Worm (Caenorhabditis elegans): ENCODE results near the gene pmk-3.

Gene pmk-3

DNA sequence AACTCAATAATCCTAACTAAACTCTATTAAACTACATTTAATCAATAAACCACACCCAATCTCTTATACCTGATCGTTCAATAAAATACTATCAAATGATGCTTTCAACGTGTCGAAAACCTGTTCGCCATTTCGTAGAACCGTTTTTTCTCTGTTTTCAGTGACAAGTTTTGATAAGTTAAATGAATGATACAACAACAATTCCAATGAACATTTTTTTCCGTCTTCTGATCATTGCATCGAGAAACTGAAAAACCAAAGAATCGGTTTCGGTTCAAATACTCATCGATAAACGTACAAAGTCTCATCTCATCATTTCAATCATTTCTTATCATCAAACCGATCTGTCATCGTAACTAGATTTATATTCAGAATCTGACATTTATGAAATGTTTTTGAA is 35.8 kb upstream of the pmk-3 start:
- TF ChIP-seq zag-1 (tag; optimal IDR thresholded peaks at IDR 0.05), result no peak
- no peak for TF ChIP-seq ceh-8 (GFP tag; optimal IDR thresholded peaks at IDR 0.05)
- TF ChIP-seq blmp-1 (tag; optimal IDR thresholded peaks at IDR 0.05), result peak; percentile 34
- no peak for TF ChIP-seq jun-1 (tag; optimal IDR thresholded peaks at IDR 0.05)
- TF ChIP-seq pag-3 (tag; optimal IDR thresholded peaks at IDR 0.05; ENCODE audit: borderline replicate concordance, insufficient read depth), result no peak
- TF ChIP-seq nhr-76 (tag; optimal IDR thresholded peaks at IDR 0.05), result no peak
- TF ChIP-seq pax-3 (tag; optimal IDR thresholded peaks at IDR 0.05), result no peak
- TF ChIP-seq nhr-28 (tag; optimal IDR thresholded peaks at IDR 0.05), result no peak
- TF ChIP-seq elt-3 (tag; optimal IDR thresholded peaks at IDR 0.05), result peak in 5 of 6 experiments; percentile 16 to 83 (median 64)
- peak; percentile 32 for TF ChIP-seq tbx-2 (tag; optimal IDR thresholded peaks at IDR 0.05)
- no peak for TF ChIP-seq lir-3 (tag; optimal IDR thresholded peaks at IDR 0.05; ENCODE audit: poor library complexity)
- TF ChIP-seq F16B12.6 (tag; optimal IDR thresholded peaks at IDR 0.05), result no peak
- TF ChIP-seq unc-130 (tag; optimal IDR thresholded peaks at IDR 0.05), result no peak
- TF ChIP-seq mdl-1 (tag; optimal IDR thresholded peaks at IDR 0.05), result no peak
- no peak for TF ChIP-seq tlp-1 (tag; optimal IDR thresholded peaks at IDR 0.05)
- TF ChIP-seq ceh-63 (GFP tag; optimal IDR thresholded peaks at IDR 0.05), result no peak
- TF ChIP-seq sptf-1 (tag; optimal IDR thresholded peaks at IDR 0.05), result no peak
- no peak for TF ChIP-seq elt-2 (tag; optimal IDR thresholded peaks at IDR 0.05)
- no peak for TF ChIP-seq unc-30 (tag; optimal IDR thresholded peaks at IDR 0.05)
- no peak for TF ChIP-seq egl-13 (tag; optimal IDR thresholded peaks at IDR 0.05)
- no peak for TF ChIP-seq rnt-1 (tag; optimal IDR thresholded peaks at IDR 0.05)
- no peak for TF ChIP-seq sup-37 (GFP tag; optimal IDR thresholded peaks at IDR 0.05)
- peak; percentile 12 for TF ChIP-seq nhr-90 (tag; optimal IDR thresholded peaks at IDR 0.05; ENCODE audit: poor library complexity)
- no peak for TF ChIP-seq snpc-4 (tag; optimal IDR thresholded peaks at IDR 0.05)
- TF ChIP-seq efl-1 (optimal IDR thresholded peaks at IDR 0.05), result no peak
- TF ChIP-seq efl-1 (GFP tag; optimal IDR thresholded peaks at IDR 0.05 in 1 of 2), result no peak
- TF ChIP-seq lin-14 (GFP tag; optimal IDR thresholded peaks at IDR 0.05), result peak; percentile 26
- TF ChIP-seq nhr-20 (tag; optimal IDR thresholded peaks at IDR 0.05), result peak; percentile 86
- TF ChIP-seq hlh-4 (tag; optimal IDR thresholded peaks at IDR 0.05), result no peak
- TF ChIP-seq nhr-85 (tag), result peak; percentile 86
- peak; percentile 0 for TF ChIP-seq snu-23 (GFP tag; optimal IDR thresholded peaks at IDR 0.05)
- no peak for TF ChIP-seq hpl-2 (GFP tag; optimal IDR thresholded peaks at IDR 0.05)
- no peak for TF ChIP-seq lin-39 (tag; optimal IDR thresholded peaks at IDR 0.05)
- TF ChIP-seq nhr-71 (tag; optimal IDR thresholded peaks at IDR 0.05), result peak; percentile 43
- TF ChIP-seq C04F5.9 (tag; optimal IDR thresholded peaks at IDR 0.05), result no peak
- TF ChIP-seq swsn-7 (tag; optimal IDR thresholded peaks at IDR 0.05), result no peak
- no peak for TF ChIP-seq nhr-77 (tag; optimal IDR thresholded peaks at IDR 0.05)
- peak in 1 of 2 experiments; percentile 21 for TF ChIP-seq lin-35 (GFP tag; optimal IDR thresholded peaks at IDR 0.05)
- no peak for TF ChIP-seq fos-1 (tag; optimal IDR thresholded peaks at IDR 0.05)
- TF ChIP-seq lin-15B (tag; optimal IDR thresholded peaks at IDR 0.05), result no peak

ce11 chrIV:8105083-8105482 is 33.9 kb upstream of the pmk-3 start:
- TF ChIP-seq nhr-85 (tag), result no peak
- TF ChIP-seq nhr-28 (tag; optimal IDR thresholded peaks at IDR 0.05), result no peak
- no peak for TF ChIP-seq aha-1 (tag; optimal IDR thresholded peaks at IDR 0.05)
- TF ChIP-seq egl-27 (tag; optimal IDR thresholded peaks at IDR 0.05), result no peak
- no peak for TF ChIP-seq grh-1 (GFP tag; IDR thresholded peaks at IDR 0.05)
- no peak for TF ChIP-seq elt-2 (tag; optimal IDR thresholded peaks at IDR 0.05)

Data from whole organism, L1 larva.